Worm (Caenorhabditis elegans) whole organism, L1 larva: Measurements from ENCODE around the gene dpy-11.

ENCODE experiments used
- fos-1 ChIP-seq: fragments of 150-350 bp; optimal IDR thresholded peaks from 2 replicates; lab custom pipeline; 2014; ENCODE audit warnings: missing biosample characterization, missing genetic modification characterization
- jun-1 ChIP-seq: fragments of 150-350 bp; optimal IDR thresholded peaks from 2 replicates; lab custom pipeline; 2014; ENCODE audit warnings: missing biosample characterization, missing genetic modification reagents, missing genetic modification characterization
- nhr-12 ChIP-seq: sonication (generic microtip); optimal IDR thresholded peaks from 2 replicates; lab custom pipeline; 2017; ENCODE audit warnings: missing biosample characterization, missing genetic modification characterization
- skn-1 ChIP-seq: fragments of 150-350 bp; optimal IDR thresholded peaks from 2 replicates; lab custom pipeline; 2014; ENCODE audit warnings: missing biosample characterization, missing genetic modification characterization
- unc-130 ChIP-seq: fragments of 150-350 bp; optimal IDR thresholded peaks from 2 replicates; lab custom pipeline; 2017; ENCODE audit warnings: missing biosample characterization, missing genetic modification characterization, inconsistent platforms
- unc-62 ChIP-seq: fragments of 150-350 bp; optimal IDR thresholded peaks from 2 replicates; lab custom pipeline; 2014; ENCODE audit warnings: missing biosample characterization, missing genetic modification reagents, missing genetic modification characterization
- ztf-11 ChIP-seq, 2 experiments: sonication (generic microtip); optimal IDR thresholded peaks; 2 replicates each; lab custom pipeline; 2016 to 2017; ENCODE audit warnings: missing genetic modification characterization in 2 of 2, missing biosample characterization in 1 of 2, missing compliant biosample characterization in 1 of 2

DNA sequence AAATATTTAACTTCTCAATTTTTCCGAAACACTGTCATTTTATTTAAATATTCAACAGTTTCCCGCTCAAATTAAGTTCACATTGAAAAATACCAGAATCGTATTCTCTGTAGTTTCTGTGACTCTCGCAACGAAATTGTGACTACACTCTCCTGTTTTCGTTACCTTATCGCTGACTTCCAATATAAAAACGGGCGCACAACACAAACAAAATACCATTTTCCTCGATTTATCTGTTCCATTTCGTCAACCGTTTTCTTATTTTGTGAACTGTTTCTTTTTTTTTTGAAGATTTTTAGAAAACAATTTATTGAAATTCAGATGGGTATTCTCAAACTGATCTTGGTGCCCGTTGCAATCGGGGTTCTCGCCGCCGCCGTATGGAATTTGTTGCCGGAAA is 16.1 kb downstream of the dpy-11 start, which contains the start of gene W01A11.1:
- TF ChIP-seq fos-1 (tag; lab: Kevin White, UChicago) (no peak), skn-1 (tag; lab: Kevin White, UChicago) (no peak), nhr-12 (tag; lab: Kevin White, UChicago) (no peak), unc-130 (tag; lab: Kevin White, UChicago) (no peak), unc-62 (no peak), jun-1 (tag; lab: Kevin White, UChicago) (no peak), ztf-11 (tag; optimal IDR thresholded peaks at IDR 0.05; lab: Kevin White, UChicago) (no peak)
